Worm (Caenorhabditis elegans): ENCODE measurements around the gene Y97E10AR.6.

ce11 chrV:8043664-8044063 lies 29.9 kb upstream of the Y97E10AR.6 start:
- TF ChIP-seq ceh-39 (tag; optimal IDR thresholded peaks at IDR 0.05): no peak
- TF ChIP-seq unc-39 (tag; optimal IDR thresholded peaks at IDR 0.05): no peak
- TF ChIP-seq lin-32 (GFP tag; optimal IDR thresholded peaks at IDR 0.05): no peak
- no peak for TF ChIP-seq lsy-2 (tag; optimal IDR thresholded peaks at IDR 0.05)
- no peak for TF ChIP-seq snpc-4 (tag; optimal IDR thresholded peaks at IDR 0.05)
- no peak for TF ChIP-seq ham-2 (GFP tag; optimal IDR thresholded peaks at IDR 0.05)
- no peak for TF ChIP-seq elt-3 (tag; optimal IDR thresholded peaks at IDR 0.05)
- no peak for TF ChIP-seq blmp-1 (tag; optimal IDR thresholded peaks at IDR 0.05)
